Worm (Caenorhabditis elegans) whole organism, young adult: ENCODE results near the gene C18A3.10.
"Not testable (repeated sequence)": the region's sequence is repeated elsewhere in the genome, so short reads cannot be mapped to it uniquely, and the experiment has no call there.

Experiments
- B0336.3 ChIP-seq: fragments of 200-800 bp; sonication (Bioruptor generic); IDR thresholded peaks from 2 replicates; pipeline ENCODE4 v1.3.6; 2022; ENCODE audit warnings: missing genetic modification characterization, missing compliant biosample characterization
- F10E7.11 ChIP-seq: sonication (generic microtip); optimal IDR thresholded peaks from 2 replicates; lab custom pipeline; 2017; ENCODE audit warnings: mild to moderate bottlenecking, missing genetic modification characterization, moderate library complexity, missing compliant biosample characterization
- F39B2.1 ChIP-seq: fragments of 200-800 bp; sonication (Bioruptor generic); IDR thresholded peaks from 2 replicates; pipeline ENCODE4 v1.3.6; 2022; ENCODE audit warnings: missing genetic modification reagents, missing genetic modification characterization, missing compliant biosample characterization
- F52B5.7 ChIP-seq: sonication (generic microtip); optimal IDR thresholded peaks from 2 replicates; lab custom pipeline; 2016; ENCODE audit warnings: mild to moderate bottlenecking, missing genetic modification characterization, missing compliant biosample characterization
- F55B11.4 ChIP-seq: sonication (generic microtip); optimal IDR thresholded peaks from 2 replicates; lab custom pipeline; 2016; ENCODE audit warnings: missing compliant biosample characterization, missing genetic modification characterization, borderline replicate concordance; ENCODE audit not compliant: insufficient read depth
- F57A8.1 ChIP-seq: fragments of 200-800 bp; sonication (Bioruptor generic); optimal IDR thresholded peaks from 2 replicates; lab custom pipeline; 2018; ENCODE audit warnings: mild to moderate bottlenecking, missing genetic modification characterization, moderate library complexity, missing compliant biosample characterization
- K11D2.4 ChIP-seq: fragments of 200-800 bp; sonication (Bioruptor generic); IDR thresholded peaks from 2 replicates; pipeline ENCODE4 v1.3.6; 2022; ENCODE audit warnings: missing genetic modification reagents, missing genetic modification characterization, missing compliant biosample characterization
- T26A5.8 ChIP-seq: sonication (generic microtip); optimal IDR thresholded peaks from 2 replicates; lab custom pipeline; 2016; ENCODE audit warnings: missing genetic modification characterization, missing compliant biosample characterization
- Y53F4B.3 ChIP-seq: fragments of 200-800 bp; sonication (Bioruptor generic); IDR thresholded peaks from 2 replicates; pipeline ENCODE4 v1.3.6; 2022; ENCODE audit warnings: missing genetic modification reagents, missing genetic modification characterization, missing compliant biosample characterization
- Y56A3A.18 ChIP-seq: fragments of 200-800 bp; sonication (Bioruptor generic); IDR thresholded peaks from 2 replicates; pipeline ENCODE4 v1.3.6; 2022; ENCODE audit warnings: missing genetic modification reagents, missing genetic modification characterization, missing compliant biosample characterization
- Y79H2A.3 ChIP-seq: fragments of 200-800 bp; sonication (Bioruptor generic); conservative IDR thresholded peaks from 2 replicates; pipeline ENCODE4 v1.3.6; 2022; ENCODE audit warnings: missing genetic modification reagents, missing genetic modification characterization, missing compliant biosample characterization
- akir-1 ChIP-seq: fragments of 200-800 bp; sonication (Bioruptor generic); optimal IDR thresholded peaks from 2 replicates; lab custom pipeline; 2018; ENCODE audit warnings: mild to moderate bottlenecking, missing genetic modification characterization, moderate library complexity, missing compliant biosample characterization
- die-1 ChIP-seq: sonication (generic microtip); optimal IDR thresholded peaks from 2 replicates; lab custom pipeline; 2016; ENCODE audit warnings: missing genotype, mild to moderate bottlenecking, missing genetic modification characterization, missing compliant biosample characterization
- efl-1 ChIP-seq: fragments of 150-350 bp; optimal IDR thresholded peaks from 2 replicates; lab custom pipeline; 2014; ENCODE audit warnings: missing biosample characterization, missing genetic modification reagents, missing genetic modification characterization
- egl-18 ChIP-seq: fragments of 200-800 bp; sonication (Bioruptor generic); IDR thresholded peaks from 2 replicates; pipeline ENCODE4 v1.3.6; 2022; ENCODE audit warnings: missing genetic modification reagents, missing genetic modification characterization, missing compliant biosample characterization
- fkh-3 ChIP-seq: sonication (generic microtip); optimal IDR thresholded peaks from 2 replicates; lab custom pipeline; 2016; ENCODE audit warnings: mild to moderate bottlenecking, missing genetic modification characterization, missing compliant biosample characterization
- gei-17 ChIP-seq: fragments of 200-800 bp; sonication (Bioruptor generic); optimal IDR thresholded peaks from 2 replicates; lab custom pipeline; 2018; ENCODE audit warnings: mild to moderate bottlenecking, missing genetic modification characterization, missing compliant biosample characterization
- hmg-20 ChIP-seq: fragments of 200-800 bp; sonication (Bioruptor generic); IDR thresholded peaks from 2 replicates; pipeline ENCODE4 v1.3.6; 2022; ENCODE audit warnings: missing genetic modification reagents, missing genetic modification characterization, missing compliant biosample characterization
- lin-26 ChIP-seq: fragments of 200-800 bp; sonication (Bioruptor generic); IDR thresholded peaks from 2 replicates; pipeline ENCODE4 v1.3.6; 2022; ENCODE audit warnings: missing genetic modification reagents, missing genetic modification characterization, missing compliant biosample characterization
- lin-40 ChIP-seq: sonication (generic microtip); optimal IDR thresholded peaks from 2 replicates; lab custom pipeline; 2016; ENCODE audit warnings: missing genetic modification characterization, mild to moderate bottlenecking, missing compliant biosample characterization, missing genotype, missing genetic modification reagents
- madf-3 ChIP-seq: fragments of 200-800 bp; sonication (Bioruptor generic); IDR thresholded peaks from 2 replicates; pipeline ENCODE4 v1.3.6; 2022; ENCODE audit warnings: missing genetic modification reagents, missing genetic modification characterization, missing compliant biosample characterization
- madf-8 ChIP-seq: fragments of 200-800 bp; sonication (Bioruptor generic); conservative IDR thresholded peaks from 2 replicates; pipeline ENCODE4 v1.3.6; 2022; ENCODE audit warnings: missing genetic modification reagents, missing genetic modification characterization, missing compliant biosample characterization
- mcd-1 ChIP-seq: fragments of 200-800 bp; sonication (Bioruptor generic); IDR thresholded peaks from 2 replicates; pipeline ENCODE4 v1.3.6; 2022; ENCODE audit warnings: missing genetic modification reagents, missing genetic modification characterization, missing compliant biosample characterization
- nhr-179 ChIP-seq: sonication (generic microtip); optimal IDR thresholded peaks from 2 replicates; lab custom pipeline; 2016; ENCODE audit warnings: mild to moderate bottlenecking, missing genetic modification characterization, missing compliant biosample characterization
- nhr-80 ChIP-seq: sonication (generic microtip); optimal IDR thresholded peaks from 2 replicates; lab custom pipeline; 2016; ENCODE audit warnings: missing genetic modification characterization, missing compliant biosample characterization
- repo-1 ChIP-seq: sonication (generic microtip); optimal IDR thresholded peaks from 2 replicates; lab custom pipeline; 2017; ENCODE audit warnings: mild to moderate bottlenecking, missing genetic modification characterization, missing compliant biosample characterization
- snpc-4 ChIP-seq, 5 experiments: fragments of 150-350 bp in 1 of 5; sonication (generic microtip) in 4 of 5; optimal IDR thresholded peaks; 2 replicates each; lab custom pipeline; 2014 to 2018; ENCODE audit warnings: missing genetic modification characterization in 5 of 5, missing biosample characterization in 3 of 5, antibody characterized with exemption in 2 of 5, mild to moderate bottlenecking in 2 of 5, missing compliant biosample characterization in 2 of 5, missing genotype in 2 of 5, moderate library complexity in 2 of 5, missing genetic modification reagents in 1 of 5
- somi-1 ChIP-seq: fragments of 200-800 bp; sonication (Bioruptor generic); optimal IDR thresholded peaks from 2 replicates; lab custom pipeline; 2018; ENCODE audit warnings: mild to moderate bottlenecking, missing genetic modification characterization, missing compliant biosample characterization
- tbp1 ChIP-seq: fragments of 200-800 bp; sonication (Bioruptor generic); optimal IDR thresholded peaks from 2 replicates; lab custom pipeline; 2018; ENCODE audit warnings: mild to moderate bottlenecking, missing genetic modification characterization, missing compliant biosample characterization
- xnd-1 ChIP-seq: sonication (generic microtip); optimal IDR thresholded peaks from 2 replicates; lab custom pipeline; 2016; ENCODE audit warnings: missing genotype, missing genetic modification reagents, missing genetic modification characterization, missing compliant biosample characterization
- zfh-2 ChIP-seq: fragments of 200-800 bp; sonication (Bioruptor generic); conservative IDR thresholded peaks from 2 replicates; pipeline ENCODE4 v1.3.6; 2022; ENCODE audit warnings: missing genetic modification reagents, missing genetic modification characterization, missing compliant biosample characterization
- ztf-22 ChIP-seq: fragments of 200-800 bp; sonication (Bioruptor generic); optimal IDR thresholded peaks from 2 replicates; lab custom pipeline; 2018; ENCODE audit warnings: mild to moderate bottlenecking, missing genetic modification characterization, moderate library complexity, missing compliant biosample characterization
- ztf-3 ChIP-seq: fragments of 200-800 bp; sonication (Bioruptor generic); optimal IDR thresholded peaks from 2 replicates; lab custom pipeline; 2018; ENCODE audit warnings: mild to moderate bottlenecking, missing genetic modification characterization, missing compliant biosample characterization

C18A3.10 gene

DNA sequence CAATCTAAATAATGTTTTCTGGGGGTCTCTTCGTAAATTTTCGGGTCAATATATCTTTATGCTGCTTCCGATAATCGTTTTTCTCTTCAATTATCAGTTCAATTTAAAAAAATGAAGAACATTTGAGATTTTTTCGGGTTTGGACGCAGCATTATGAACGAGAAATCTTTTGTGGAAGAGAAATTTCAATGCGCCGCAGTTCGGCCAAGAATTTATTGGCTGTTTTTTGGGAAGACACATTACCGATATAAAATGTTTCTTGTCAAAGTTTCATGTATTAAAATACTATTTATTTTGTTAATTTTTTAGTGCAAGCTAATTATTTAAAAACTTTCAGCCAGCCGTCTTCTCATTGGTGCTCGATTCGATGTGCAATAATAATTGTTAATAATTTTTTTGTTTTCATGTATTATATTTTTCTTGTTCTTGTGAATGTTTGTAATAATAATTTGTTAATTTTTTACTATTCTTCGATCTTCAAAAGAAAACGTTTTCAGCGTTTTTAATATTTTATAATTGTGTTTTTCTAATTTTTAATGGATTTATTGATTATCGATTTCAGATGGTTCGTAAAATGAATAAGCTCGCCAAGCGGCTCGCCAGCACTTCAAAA lies at the start of gene C18A3.10, which contains the start of gene C18A3.3:
TSS of gene C18A3.10 (minus strand) at position 101 of the 613 bp plus-strand sequence.
TSS of gene C18A3.3 (plus strand) at position 563 of the 613 bp plus-strand sequence.
- TF ChIP-seq Y53F4B.3 (GFP tag; lab: Robert Waterston, UW) (no peak), lin-26 (GFP tag; lab: Robert Waterston, UW) (no peak), madf-3 (0 out of 2 replicates have a peak, but pooled peaks have one; percentile 28), somi-1 (no peak), ztf-22 (GFP tag; lab: Kevin White, UChicago) (no peak), nhr-179 (no peak), F10E7.11 (tag; lab: Kevin White, UChicago) (no peak), gei-17 (GFP tag; lab: Kevin White, UChicago) (no peak), tbp1 (GFP tag; lab: Kevin White, UChicago) (no peak), die-1 (tag; lab: Kevin White, UChicago) (no peak), nhr-80 (tag; lab: Kevin White, UChicago) (peak; percentile 27), snpc-4 (GFP tag; optimal IDR thresholded peaks at IDR 0.05; lab: Kevin White, UChicago) (no peak), snpc-4 (tag; optimal IDR thresholded peaks at IDR 0.05; lab: Kevin White, UChicago) (no peak), zfh-2 (GFP tag; lab: Robert Waterston, UW) (no peak), T26A5.8 (no peak), F52B5.7 (tag; lab: Kevin White, UChicago) (no peak), hmg-20 (no peak), F55B11.4 (tag; lab: Kevin White, UChicago) (no peak)

DNA sequence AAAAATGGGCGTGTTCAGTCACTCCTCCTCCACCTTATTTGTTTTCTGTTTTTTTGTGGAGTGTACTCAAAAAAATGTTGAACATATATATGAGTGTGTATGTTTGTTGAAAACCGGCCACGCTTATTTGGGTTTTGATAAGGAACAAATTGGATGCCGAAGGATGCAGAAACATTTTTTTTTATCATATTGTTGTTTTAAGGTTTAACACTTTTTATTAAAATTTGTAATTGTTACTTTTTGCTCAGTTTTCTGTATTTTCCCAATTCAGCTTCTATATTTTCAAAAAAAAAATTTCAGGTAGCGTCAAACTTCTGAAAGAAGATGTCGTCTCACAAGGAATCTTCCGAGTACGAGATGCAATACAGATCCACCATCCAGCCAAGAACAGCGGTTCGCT lies 49.7 kb upstream of the C18A3.10 start, which contains the start of gene ifb-1:
TSS of gene ifb-1 (plus strand) at position 301 of the 400 bp plus-strand sequence.
- TF ChIP-seq fkh-3 (tag; lab: Kevin White, UChicago) (no peak), efl-1 (GFP tag; lab: Kevin White, UChicago) (no peak), repo-1 (tag; lab: Kevin White, UChicago) (no peak), F57A8.1 (GFP tag; lab: Kevin White, UChicago) (no peak), Y56A3A.18 (no peak), madf-8 (GFP tag; lab: Robert Waterston, UW) (no peak), Y79H2A.3 (GFP tag; lab: Robert Waterston, UW) (no peak), egl-18 (GFP tag; lab: Robert Waterston, UW) (no peak), ztf-3 (no peak), F10E7.11 (tag; lab: Kevin White, UChicago) (no peak), K11D2.4 (GFP tag; lab: Robert Waterston, UW) (no peak), F39B2.1 (GFP tag; lab: Robert Waterston, UW) (no peak), akir-1 (GFP tag; lab: Kevin White, UChicago) (no peak), mcd-1 (GFP tag; lab: Robert Waterston, UW) (no peak), snpc-4 (GFP tag; optimal IDR thresholded peaks at IDR 0.05; lab: Kevin White, UChicago) (no peak), snpc-4 (tag; optimal IDR thresholded peaks at IDR 0.05; lab: Kevin White, UChicago) (no peak)

DNA sequence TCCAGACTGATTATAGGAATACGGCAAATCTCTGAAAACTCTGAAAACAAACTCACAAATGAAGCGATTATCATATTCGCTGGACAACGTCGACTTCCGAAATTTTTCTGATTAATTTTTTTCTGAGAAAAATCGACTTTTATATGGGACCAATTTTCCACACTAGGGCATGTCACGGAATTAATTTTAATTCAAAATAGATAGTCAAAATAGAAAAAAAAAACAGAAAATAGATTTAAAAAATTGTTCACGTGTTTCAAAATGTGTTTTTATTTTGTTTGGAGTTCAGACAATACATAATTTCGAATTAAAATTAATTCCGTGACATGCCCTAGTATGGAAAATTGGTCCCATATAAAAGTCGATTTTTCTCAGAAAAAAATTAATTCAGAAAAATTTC lies 42.0 kb upstream of the C18A3.10 start, which contains the start of the genes F10C1.3 and F10C1.23:
TSS of gene F10C1.3 (minus strand) at position 101 of the 400 bp plus-strand sequence.
TSS of gene F10C1.23 (plus strand) at position 385 of the 400 bp plus-strand sequence.
- not testable (repeated sequence) for TF ChIP-seq B0336.3 (GFP tag; lab: Robert Waterston, UW); lin-40 (tag; lab: Kevin White, UChicago); xnd-1 (tag; lab: Kevin White, UChicago)
